Worm (Caenorhabditis elegans): ENCODE measurements around the gene Y1A5A.1.

Gene Y1A5A.1

ce11 chrIII:3972687-3973086, 13.8 kb downstream of the Y1A5A.1 start, which contains the start of gene R10E9.4:
Gene R10E9.4 (minus strand): TSS chrIII:3972787.
- TF ChIP-seq attf-5 (GFP tag; optimal IDR thresholded peaks at IDR 0.05) = no peak
- TF ChIP-seq ztf-26 (tag; optimal IDR thresholded peaks at IDR 0.05) = no peak
- TF ChIP-seq athp-1 (tag; optimal IDR thresholded peaks at IDR 0.05) = no peak
- TF ChIP-seq Y95B8A.8 (GFP tag; IDR thresholded peaks at IDR 0.05) = no peak
- no peak for TF ChIP-seq him-1 (tag; optimal IDR thresholded peaks at IDR 0.05)
- no peak for TF ChIP-seq snpc-3.4 (tag; optimal IDR thresholded peaks at IDR 0.05)

- no peak for TF ChIP-seq tbp1 (GFP tag; optimal IDR thresholded peaks at IDR 0.05)
- TF ChIP-seq mcd-1 (GFP tag; IDR thresholded peaks at IDR 0.05) = no peak
- TF ChIP-seq B0035.1 (tag; optimal IDR thresholded peaks at IDR 0.05) = no peak
These were observed 16.1 kb downstream of the Y1A5A.1 start for ce11 chrIII:3970395-3970794.

- no peak for TF ChIP-seq lin-35 (GFP tag; optimal IDR thresholded peaks at IDR 0.05)
- TF ChIP-seq T07F8.4 (tag; optimal IDR thresholded peaks at IDR 0.05) = no peak
- TF ChIP-seq F33H1.4 (GFP tag; IDR thresholded peaks at IDR 0.05) = no peak
- no peak for TF ChIP-seq ztf-22 (GFP tag; optimal IDR thresholded peaks at IDR 0.05)
- no peak for TF ChIP-seq Y56A3A.18 (GFP tag; IDR thresholded peaks at IDR 0.05)
- TF ChIP-seq hrde-1 (tag; optimal IDR thresholded peaks at IDR 0.05; ENCODE audit: borderline replicate concordance) = no peak
- TF ChIP-seq B0261.1 (tag; optimal IDR thresholded peaks at IDR 0.05) = no peak
- no peak for TF ChIP-seq him-1 (tag; optimal IDR thresholded peaks at IDR 0.05)
- no peak for TF ChIP-seq lsl-1 (GFP tag; optimal IDR thresholded peaks at IDR 0.05)
- TF ChIP-seq cebp-1 (GFP tag; IDR thresholded peaks at IDR 0.05) = no peak
- no peak for TF ChIP-seq cebp-1 (tag; optimal IDR thresholded peaks at IDR 0.05)
- no peak for TF ChIP-seq xnd-1 (tag; optimal IDR thresholded peaks at IDR 0.05)
- no peak for TF ChIP-seq mes-4 (tag; optimal IDR thresholded peaks at IDR 0.05)
- no peak for TF ChIP-seq T26A5.8 (tag; optimal IDR thresholded peaks at IDR 0.05)
- no peak for TF ChIP-seq unc-62 (GFP tag; optimal IDR thresholded peaks at IDR 0.05)
- TF ChIP-seq ZK185.1 (tag; optimal IDR thresholded peaks at IDR 0.05; ENCODE audit: poor library complexity, severe bottlenecking) = no peak
- no peak for TF ChIP-seq B0336.3 (GFP tag; IDR thresholded peaks at IDR 0.05)
- no peak for TF ChIP-seq unc-130 (GFP tag; optimal IDR thresholded peaks at IDR 0.05)
These were observed 17.3 kb downstream of the Y1A5A.1 start for ce11 chrIII:3969133-3969532.

DNA sequence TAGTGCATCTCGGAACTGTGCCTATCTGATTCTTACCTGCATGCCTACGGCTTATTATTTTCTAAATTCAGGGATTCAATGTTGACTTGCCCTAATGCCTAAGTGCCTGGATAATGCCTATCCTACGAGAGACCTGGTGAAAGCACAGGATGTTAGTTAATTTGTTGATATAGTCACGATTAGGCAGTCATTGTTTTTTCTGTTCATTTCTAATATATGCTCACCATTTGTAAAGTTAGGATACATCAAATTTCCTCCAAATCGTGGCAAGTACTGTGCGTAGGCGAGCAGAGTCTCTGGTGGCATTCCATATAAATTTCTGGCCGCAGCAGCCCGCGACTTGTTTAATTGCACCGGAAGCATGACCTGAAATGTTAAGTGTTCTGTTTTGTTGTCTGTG, 20.3 kb downstream of the Y1A5A.1 start:
- no peak for TF ChIP-seq hmg-20 (GFP tag; IDR thresholded peaks at IDR 0.05)
- no peak for TF ChIP-seq lin-54 (GFP tag; optimal IDR thresholded peaks at IDR 0.05)
- TF ChIP-seq lin-26 (GFP tag; IDR thresholded peaks at IDR 0.05) = no peak

- TF ChIP-seq lin-35 (GFP tag; optimal IDR thresholded peaks at IDR 0.05) = no peak
- no peak for TF ChIP-seq egl-44 (GFP tag; IDR thresholded peaks at IDR 0.05)
- TF ChIP-seq lin-26 (GFP tag; IDR thresholded peaks at IDR 0.05) = no peak
- no peak for TF ChIP-seq nhr-27 (tag; optimal IDR thresholded peaks at IDR 0.05)
- no peak for TF ChIP-seq mxl-1 (tag; optimal IDR thresholded peaks at IDR 0.05)
- no peak for TF ChIP-seq let-526 (GFP tag; IDR thresholded peaks at IDR 0.05)
- no peak for TF ChIP-seq lag-1 (GFP tag; IDR thresholded peaks at IDR 0.05)
- no peak for TF ChIP-seq Y67H2A.10 (GFP tag; conservative IDR thresholded peaks at IDR 0.05)
- no peak for TF ChIP-seq sea-2 (GFP tag; IDR thresholded peaks at IDR 0.05)
- TF ChIP-seq dox-1 (GFP tag; IDR thresholded peaks at IDR 0.05) = no peak
- TF ChIP-seq hrde-1 (tag; optimal IDR thresholded peaks at IDR 0.05; ENCODE audit: borderline replicate concordance) = no peak
- TF ChIP-seq fkh-3 (tag; optimal IDR thresholded peaks at IDR 0.05) = no peak
- no peak for TF ChIP-seq efl-1 (GFP tag; optimal IDR thresholded peaks at IDR 0.05)
- TF ChIP-seq pha-4 (tag; optimal IDR thresholded peaks at IDR 0.05) = no peak
- TF ChIP-seq aptf-2 (GFP tag; conservative IDR thresholded peaks at IDR 0.05) = no peak
- TF ChIP-seq die-1 (tag; optimal IDR thresholded peaks at IDR 0.05) = no peak
- no peak for TF ChIP-seq hmg-20 (GFP tag; IDR thresholded peaks at IDR 0.05)
- no peak for TF ChIP-seq snpc-4 (GFP tag; optimal IDR thresholded peaks at IDR 0.05)
- no peak for TF ChIP-seq snpc-4 (tag; optimal IDR thresholded peaks at IDR 0.05)
These were observed 22.2 kb downstream of the Y1A5A.1 start, which contains the start of gene R10E9.2 for ce11 chrIII:3964237-3964636. Gene R10E9.2 (minus strand): TSS chrIII:3964337.
